Worm (Caenorhabditis elegans) whole organism, late embryonic: ENCODE results near the gene nstp-9.

Experiments
- C08G9.2 ChIP-seq: sonication (generic microtip); optimal IDR thresholded peaks from 2 replicates; lab custom pipeline; 2016; ENCODE audit warnings: mild to moderate bottlenecking, missing genetic modification characterization, moderate library complexity, missing compliant biosample characterization
- C38D4.7 ChIP-seq: fragments of 200-800 bp; sonication (Bioruptor generic); optimal IDR thresholded peaks from 2 replicates; lab custom pipeline; 2018; ENCODE audit warnings: mild to moderate bottlenecking, missing genetic modification characterization, moderate library complexity, missing compliant biosample characterization
- F13H6.1 ChIP-seq: sonication (generic microtip); optimal IDR thresholded peaks from 2 replicates; lab custom pipeline; 2016; ENCODE audit warnings: missing genetic modification characterization, missing compliant biosample characterization
- K02D7.2 ChIP-seq: sonication (generic microtip); optimal IDR thresholded peaks from 2 replicates; lab custom pipeline; 2017; ENCODE audit warnings: mild to moderate bottlenecking, missing genetic modification characterization, missing compliant biosample characterization
- K09A11.1 ChIP-seq: sonication (generic microtip); optimal IDR thresholded peaks from 2 replicates; lab custom pipeline; 2017; ENCODE audit warnings: antibody characterized with exemption, mild to moderate bottlenecking, missing genetic modification characterization, missing compliant biosample characterization; ENCODE audit not compliant: insufficient read depth
- T23F11.4 ChIP-seq: fragments of 200-800 bp; sonication (Bioruptor generic); optimal IDR thresholded peaks from 2 replicates; lab custom pipeline; 2018; ENCODE audit warnings: mild to moderate bottlenecking, missing genetic modification characterization, missing compliant biosample characterization
- ahr-1 ChIP-seq: sonication (generic microtip); optimal IDR thresholded peaks from 2 replicates; lab custom pipeline; 2016; ENCODE audit warnings: missing genetic modification characterization, missing compliant biosample characterization
- ceh-14 ChIP-seq: sonication (generic microtip); optimal IDR thresholded peaks from 2 replicates; lab custom pipeline; 2016; ENCODE audit warnings: missing genotype, missing genetic modification characterization, missing compliant biosample characterization
- ceh-18 ChIP-seq: sonication (generic microtip); optimal IDR thresholded peaks from 2 replicates; lab custom pipeline; 2016; ENCODE audit warnings: missing genetic modification characterization, missing compliant biosample characterization
- ceh-22 ChIP-seq: sonication (generic microtip); optimal IDR thresholded peaks from 2 replicates; lab custom pipeline; 2017; ENCODE audit warnings: missing biosample characterization, missing genetic modification characterization
- ceh-31 ChIP-seq: sonication (generic microtip); optimal IDR thresholded peaks from 2 replicates; lab custom pipeline; 2016; ENCODE audit warnings: missing genetic modification characterization, missing compliant biosample characterization
- ceh-34 ChIP-seq: sonication (generic microtip); optimal IDR thresholded peaks from 2 replicates; lab custom pipeline; 2016; ENCODE audit warnings: mild to moderate bottlenecking, missing genetic modification characterization, missing compliant biosample characterization
- ceh-45 ChIP-seq: fragments of 200-800 bp; sonication (Bioruptor generic); IDR thresholded peaks from 2 replicates; pipeline ENCODE4 v1.3.6; 2022; ENCODE audit warnings: missing genetic modification reagents, missing genetic modification characterization, missing compliant biosample characterization
- ceh-6 ChIP-seq: fragments of 200-800 bp; sonication (Bioruptor generic); optimal IDR thresholded peaks from 2 replicates; lab custom pipeline; 2018; ENCODE audit warnings: mild to moderate bottlenecking, missing genetic modification characterization, missing compliant biosample characterization
- ceh-9 ChIP-seq: sonication (generic microtip); optimal IDR thresholded peaks from 2 replicates; lab custom pipeline; 2016; ENCODE audit warnings: mild to moderate bottlenecking, missing genetic modification characterization, inconsistent platforms, missing compliant biosample characterization
- dmd-4 ChIP-seq: sonication (generic microtip); optimal IDR thresholded peaks from 2 replicates; lab custom pipeline; 2016; ENCODE audit warnings: borderline replicate concordance, missing genetic modification characterization, missing compliant biosample characterization
- elt-2 ChIP-seq: sonication (generic microtip); optimal IDR thresholded peaks from 2 replicates; lab custom pipeline; 2016; ENCODE audit warnings: missing genetic modification reagents, missing genetic modification characterization, missing compliant biosample characterization
- fax-1 ChIP-seq: sonication (generic microtip); optimal IDR thresholded peaks from 2 replicates; lab custom pipeline; 2016; ENCODE audit warnings: missing genotype, missing genetic modification characterization, missing compliant biosample characterization
- fkh-10 ChIP-seq: fragments of 150-350 bp; optimal IDR thresholded peaks from 2 replicates; lab custom pipeline; 2014; ENCODE audit warnings: missing biosample characterization, missing genetic modification reagents, missing genetic modification characterization
- hlh-13 ChIP-seq: fragments of 200-800 bp; sonication (Bioruptor generic); optimal IDR thresholded peaks from 2 replicates; lab custom pipeline; 2018; ENCODE audit warnings: mild to moderate bottlenecking, missing genetic modification characterization, missing compliant biosample characterization
- hlh-30 ChIP-seq: sonication (generic microtip); optimal IDR thresholded peaks from 2 replicates; lab custom pipeline; 2017; ENCODE audit warnings: antibody characterized with exemption, missing genetic modification characterization, missing compliant biosample characterization; ENCODE audit not compliant: insufficient read depth
- hlh-6 ChIP-seq: sonication (generic microtip); optimal IDR thresholded peaks from 2 replicates; lab custom pipeline; 2016; ENCODE audit warnings: missing genotype, missing genetic modification characterization, missing compliant biosample characterization
- hlh-8 ChIP-seq: sonication (generic microtip); optimal IDR thresholded peaks from 2 replicates; lab custom pipeline; 2016; ENCODE audit warnings: missing genotype, missing genetic modification characterization, missing compliant biosample characterization
- madf-2 ChIP-seq: sonication (generic microtip); optimal IDR thresholded peaks from 2 replicates; lab custom pipeline; 2017; ENCODE audit warnings: missing genetic modification characterization, missing compliant biosample characterization
- mec-3 ChIP-seq: sonication (generic microtip); optimal IDR thresholded peaks from 2 replicates; lab custom pipeline; 2016; ENCODE audit warnings: borderline replicate concordance, missing genetic modification characterization, missing compliant biosample characterization
- nfya-1 ChIP-seq: sonication (generic microtip); optimal IDR thresholded peaks from 2 replicates; lab custom pipeline; 2017; ENCODE audit warnings: missing genetic modification characterization, mild to moderate bottlenecking, missing compliant biosample characterization, antibody characterized with exemption, moderate library complexity
- nhr-11 ChIP-seq: fragments of 150-350 bp; optimal IDR thresholded peaks from 2 replicates; lab custom pipeline; 2014; ENCODE audit warnings: missing biosample characterization, missing genetic modification characterization
- npax-4 ChIP-seq: sonication (generic microtip); optimal IDR thresholded peaks from 2 replicates; lab custom pipeline; 2016; ENCODE audit warnings: missing genetic modification characterization, missing compliant biosample characterization
- pag-3 ChIP-seq: sonication (generic microtip); optimal IDR thresholded peaks from 2 replicates; lab custom pipeline; 2016; ENCODE audit warnings: missing compliant biosample characterization, missing genetic modification characterization, borderline replicate concordance
- pat-9 ChIP-seq: fragments of 200-800 bp; sonication (Bioruptor generic); optimal IDR thresholded peaks from 2 replicates; lab custom pipeline; 2018; ENCODE audit warnings: mild to moderate bottlenecking, missing genetic modification characterization, moderate library complexity, missing compliant biosample characterization
- pax-1 ChIP-seq: fragments of 150-350 bp; optimal IDR thresholded peaks from 2 replicates; lab custom pipeline; 2014; ENCODE audit warnings: missing biosample characterization, missing genetic modification characterization
- pha-2 ChIP-seq: sonication (generic microtip); optimal IDR thresholded peaks from 2 replicates; lab custom pipeline; 2017; ENCODE audit warnings: mild to moderate bottlenecking, missing genetic modification characterization, missing compliant biosample characterization
- pqm-1 ChIP-seq: sonication (generic microtip); optimal IDR thresholded peaks from 2 replicates; lab custom pipeline; 2016; ENCODE audit warnings: missing genetic modification characterization, missing compliant biosample characterization
- pros-1 ChIP-seq: fragments of 150-350 bp; optimal IDR thresholded peaks from 2 replicates; lab custom pipeline; 2014; ENCODE audit warnings: missing biosample characterization, missing genetic modification reagents, missing genetic modification characterization
- ref-2 ChIP-seq: sonication (generic microtip); optimal IDR thresholded peaks from 2 replicates; lab custom pipeline; 2016; ENCODE audit warnings: missing genetic modification characterization, missing compliant biosample characterization
- rnt-1 ChIP-seq: sonication (generic microtip); optimal IDR thresholded peaks from 2 replicates; lab custom pipeline; 2016; ENCODE audit warnings: missing genetic modification characterization, missing compliant biosample characterization
- sdc-2 ChIP-seq: sonication (generic microtip); optimal IDR thresholded peaks from 2 replicates; lab custom pipeline; 2016; ENCODE audit warnings: missing genotype, missing genetic modification characterization, missing compliant biosample characterization
- sox-2 ChIP-seq: fragments of 200-800 bp; sonication (Bioruptor generic); IDR thresholded peaks from 2 replicates; pipeline ENCODE4 v1.3.6; 2022; ENCODE audit warnings: missing genetic modification reagents, missing genetic modification characterization, missing compliant biosample characterization
- syd-9 ChIP-seq: sonication (generic microtip); optimal IDR thresholded peaks from 2 replicates; lab custom pipeline; 2016; ENCODE audit warnings: mild to moderate bottlenecking, missing genetic modification characterization, moderate library complexity, missing compliant biosample characterization
- tbx-2 ChIP-seq: sonication (generic microtip); optimal IDR thresholded peaks from 2 replicates; lab custom pipeline; 2016; ENCODE audit warnings: missing genetic modification characterization, missing compliant biosample characterization
- unc-3 ChIP-seq, 2 experiments: fragments of 200-800 bp in 1 of 2; sonication (Bioruptor generic) in 1 of 2; sonication (generic microtip) in 1 of 2; conservative IDR thresholded peaks in 1 of 2; optimal IDR thresholded peaks in 1 of 2; 2 replicates each; pipeline versions ENCODE4 v1.3.6 to Lab custom; 2016 to 2022; ENCODE audit warnings: missing compliant biosample characterization in 2 of 2, missing genetic modification characterization in 2 of 2, missing genetic modification reagents in 1 of 2
- unc-42 ChIP-seq: sonication (generic microtip); optimal IDR thresholded peaks from 2 replicates; lab custom pipeline; 2016; ENCODE audit warnings: missing genotype, missing genetic modification characterization, missing compliant biosample characterization
- unc-55 ChIP-seq: sonication (generic microtip); optimal IDR thresholded peaks from 2 replicates; lab custom pipeline; 2017; ENCODE audit warnings: missing biosample characterization, missing genetic modification reagents, missing genetic modification characterization
- ztf-16 ChIP-seq: sonication (generic microtip); optimal IDR thresholded peaks from 2 replicates; lab custom pipeline; 2017; ENCODE audit warnings: missing genetic modification characterization, missing compliant biosample characterization

Gene nstp-9

DNA sequence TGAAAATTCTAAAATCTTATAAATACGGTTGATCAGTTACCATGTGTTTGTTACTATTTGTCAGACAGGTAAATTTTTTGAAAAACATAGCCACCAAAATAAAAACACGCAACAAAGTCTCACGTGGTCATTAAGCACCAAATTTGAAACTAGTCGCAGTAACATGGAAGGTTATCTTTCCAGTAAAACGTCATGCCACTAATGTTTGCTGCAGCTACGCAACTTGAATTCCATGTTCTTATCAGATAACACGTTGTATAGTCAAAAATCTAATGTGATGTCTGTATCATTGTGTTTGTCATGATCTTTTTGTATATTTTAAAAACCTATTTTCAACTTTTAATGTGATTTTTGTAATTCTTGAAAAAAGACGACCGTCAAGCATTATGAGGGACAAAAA lies 17.7 kb downstream of the nstp-9 start:
- no peak for TF ChIP-seq fax-1 (tag; lab: Kevin White, UChicago)
- TF ChIP-seq elt-2: peak; percentile 48
- no peak for TF ChIP-seq pha-2 (tag; lab: Kevin White, UChicago)
- no peak for TF ChIP-seq ceh-45 (GFP tag; lab: Robert Waterston, UW)

DNA sequence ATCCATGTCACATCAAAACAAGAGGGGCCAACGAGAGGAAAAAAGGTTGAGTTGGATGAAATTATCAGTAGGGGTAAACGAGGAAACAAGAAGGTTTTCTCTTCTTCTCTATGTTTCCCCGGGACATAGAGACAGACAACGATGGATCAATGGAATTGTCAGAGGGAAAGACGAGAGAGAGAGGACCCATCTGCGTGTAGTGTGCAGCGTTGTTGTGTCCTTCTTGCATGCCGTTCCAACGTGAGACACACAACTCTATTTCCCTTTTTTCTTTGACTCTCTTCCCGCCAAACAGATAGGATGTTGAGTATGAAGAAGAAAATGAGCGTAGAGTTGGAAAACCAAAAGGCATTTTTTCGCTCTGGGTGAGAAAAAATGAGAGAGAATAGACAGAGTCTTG lies 18.6 kb downstream of the nstp-9 start:
- TF ChIP-seq elt-2 (peak; percentile 30), ceh-6 (GFP tag; lab: Kevin White, UChicago) (no peak), T23F11.4 (peak; percentile 31), madf-2 (tag; lab: Kevin White, UChicago) (no peak), ref-2 (tag; lab: Kevin White, UChicago) (peak; percentile 51), rnt-1 (tag; lab: Kevin White, UChicago) (peak; percentile 73), hlh-8 (tag; lab: Kevin White, UChicago) (peak; percentile 30), nfya-1 (tag; lab: Kevin White, UChicago) (peak; percentile 57), unc-55 (GFP tag; lab: Kevin White, UChicago) (peak; percentile 71), ceh-18 (tag; lab: Kevin White, UChicago) (peak; percentile 82), pag-3 (tag; lab: Kevin White, UChicago) (no peak), tbx-2 (tag; lab: Kevin White, UChicago) (peak; percentile 37), nhr-11 (tag; lab: Kevin White, UChicago) (no peak), F13H6.1 (no peak), ceh-34 (tag; lab: Kevin White, UChicago) (peak; percentile 19), unc-42 (peak; percentile 31), syd-9 (peak; percentile 20), ceh-31 (tag; lab: Kevin White, UChicago) (peak; percentile 52)

DNA sequence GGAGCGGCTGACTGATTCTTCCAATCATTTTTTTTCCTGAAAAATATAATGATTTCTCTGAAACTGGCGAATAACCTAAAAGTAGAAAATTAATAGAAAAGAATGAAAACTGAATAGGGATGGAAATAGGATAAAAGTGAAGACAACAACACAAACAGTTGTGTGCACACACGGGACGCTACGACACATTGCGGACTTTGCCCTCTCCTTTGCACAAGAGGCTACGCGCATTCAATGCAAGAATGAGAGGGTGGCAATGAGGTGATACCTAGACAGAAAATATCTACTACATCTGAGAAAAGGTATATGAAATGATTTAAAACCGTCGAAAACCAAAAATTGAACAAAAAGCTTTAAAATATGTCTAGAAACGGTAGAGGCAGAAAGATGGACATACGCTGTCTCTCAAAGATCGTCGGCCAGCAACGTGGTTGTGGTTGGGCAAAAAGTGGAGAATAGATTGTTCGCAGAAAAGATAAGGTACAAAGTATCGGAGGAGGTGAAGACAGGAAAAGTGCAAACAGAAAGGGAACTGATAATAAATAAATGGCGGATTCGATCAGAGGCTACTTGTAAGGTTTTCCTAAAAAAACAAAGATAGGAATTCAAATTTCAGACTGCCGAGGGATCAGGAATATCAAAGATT lies 19.3 kb downstream of the nstp-9 start, which contains the start of gene suca-1:
Gene suca-1 (minus strand): TSS at position 36 of the 646 bp plus-strand sequence.
- peak; percentile 8 for TF ChIP-seq C08G9.2 (tag; lab: Kevin White, UChicago)
- no peak for TF ChIP-seq ceh-6 (GFP tag; lab: Kevin White, UChicago)
- no peak for TF ChIP-seq fkh-10 (GFP tag; lab: Kevin White, UChicago)
- 0 out of 2 replicates have a peak, but pooled peaks have one; percentile 22 for TF ChIP-seq ceh-45 (GFP tag; lab: Robert Waterston, UW)
- TF ChIP-seq pax-1: no peak
- no peak for TF ChIP-seq T23F11.4
- no peak for TF ChIP-seq unc-55 (GFP tag; lab: Kevin White, UChicago)
- TF ChIP-seq nfya-1 (tag; lab: Kevin White, UChicago): peak; percentile 67
- TF ChIP-seq mec-3 (tag; lab: Kevin White, UChicago): no peak
- no peak for TF ChIP-seq ceh-22 (tag; lab: Kevin White, UChicago)
- no peak for TF ChIP-seq pqm-1 (tag; lab: Kevin White, UChicago)
- TF ChIP-seq pag-3 (tag; lab: Kevin White, UChicago): no peak
- TF ChIP-seq pha-2 (tag; lab: Kevin White, UChicago): no peak
- TF ChIP-seq pros-1 (tag; lab: Kevin White, UChicago): no peak
- TF ChIP-seq ztf-16: no peak
- TF ChIP-seq rnt-1 (tag; lab: Kevin White, UChicago): no peak
- peak; percentile 36 for TF ChIP-seq hlh-6
- peak; percentile 3 for TF ChIP-seq unc-42
- TF ChIP-seq ceh-9 (tag; lab: Kevin White, UChicago): no peak
- peak; percentile 14 for TF ChIP-seq C38D4.7 (GFP tag; lab: Kevin White, UChicago)
- TF ChIP-seq K02D7.2 (tag; lab: Kevin White, UChicago): peak; percentile 11
- TF ChIP-seq ceh-34 (tag; lab: Kevin White, UChicago): peak; percentile 51
- TF ChIP-seq syd-9: no peak
- no peak for TF ChIP-seq hlh-8 (tag; lab: Kevin White, UChicago)
- TF ChIP-seq sox-2: no peak
- TF ChIP-seq ahr-1 (tag; lab: Kevin White, UChicago): no peak
- no peak for TF ChIP-seq dmd-4 (tag; lab: Kevin White, UChicago)
- no peak for TF ChIP-seq npax-4 (tag; lab: Kevin White, UChicago)
- peak; percentile 51 for TF ChIP-seq sdc-2 (tag; lab: Kevin White, UChicago)
- peak; percentile 2 for TF ChIP-seq hlh-30
- peak; percentile 41 for TF ChIP-seq elt-2
- TF ChIP-seq ceh-18 (tag; lab: Kevin White, UChicago): peak; percentile 34
- TF ChIP-seq hlh-13 (GFP tag; lab: Kevin White, UChicago): no peak
- no peak for TF ChIP-seq K09A11.1
- TF ChIP-seq ceh-14 (tag; lab: Kevin White, UChicago): no peak
- no peak for TF ChIP-seq unc-3 (GFP tag; conservative IDR thresholded peaks at IDR 0.05; lab: Robert Waterston, UW)
- no peak for TF ChIP-seq unc-3 (tag; optimal IDR thresholded peaks at IDR 0.05; lab: Kevin White, UChicago)
- no peak for TF ChIP-seq pat-9 (tag; lab: Kevin White, UChicago)
